Fruit fly (Drosophila melanogaster): ENCODE data around the gene Tom.

The Tom gene

DNA sequence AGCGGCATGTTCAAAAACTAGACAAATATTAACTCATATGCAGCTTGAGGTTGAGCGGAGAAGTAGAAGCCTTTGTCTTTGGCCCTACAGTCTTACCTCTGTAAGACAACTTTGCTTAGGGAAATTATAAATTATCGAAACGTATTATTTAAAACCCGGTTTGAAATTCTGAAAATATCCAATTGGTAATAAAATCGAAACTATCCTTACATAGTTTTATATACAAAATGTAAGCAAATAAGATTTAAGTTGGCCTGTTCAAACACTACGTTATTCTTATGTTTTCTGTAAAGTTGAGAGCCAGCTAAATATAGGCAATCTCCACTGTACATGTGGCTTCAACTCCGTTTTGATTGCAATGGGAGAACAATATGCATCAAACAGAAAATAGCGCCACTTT lies 44.2 kb downstream of the Tom start (continued):
- TF ChIP-seq pdm3 (GFP tag; optimal IDR thresholded peaks at IDR 0.05) (peak; percentile 39), Smox (GFP tag; optimal IDR thresholded peaks at IDR 0.05) (no peak), Eip75B (GFP tag; optimal IDR thresholded peaks at IDR 0.05) (peak; percentile 13), cyc (GFP tag; optimal IDR thresholded peaks at IDR 0.05) (peak; percentile 2), CG3032 (tag; optimal IDR thresholded peaks at IDR 0.05) (peak; percentile 64), CG11762 (GFP tag; optimal IDR thresholded peaks at IDR 0.05; ENCODE audit: insufficient read depth) (peak; percentile 30), fd85E (GFP tag; optimal IDR thresholded peaks at IDR 0.05) (no peak), lz (GFP tag; optimal IDR thresholded peaks at IDR 0.05) (peak; percentile 15), salr (GFP tag; optimal IDR thresholded peaks at IDR 0.05) (peak in 1 of 2 experiments; percentile 31), Sox15 (GFP tag; optimal IDR thresholded peaks at IDR 0.05) (no peak), CG15336 (GFP tag; IDR thresholded peaks at IDR 0.05) (peak; percentile 26; the same call in 1 of the 2 replicates), CG6163 (GFP tag; IDR thresholded peaks at IDR 0.05) (no peak), Ets21C (GFP tag; optimal IDR thresholded peaks at IDR 0.05) (no peak), CG8119 (GFP tag; IDR thresholded peaks at IDR 0.05) (peak; percentile 52; the same call in 2 of the 3 replicates), eg (GFP tag; IDR thresholded peaks at IDR 0.05) (0 out of 3 replicates have a peak, but pooled peaks have one; percentile 28), acj6 (GFP tag; optimal IDR thresholded peaks at IDR 0.05) (peak; percentile 39)

DNA sequence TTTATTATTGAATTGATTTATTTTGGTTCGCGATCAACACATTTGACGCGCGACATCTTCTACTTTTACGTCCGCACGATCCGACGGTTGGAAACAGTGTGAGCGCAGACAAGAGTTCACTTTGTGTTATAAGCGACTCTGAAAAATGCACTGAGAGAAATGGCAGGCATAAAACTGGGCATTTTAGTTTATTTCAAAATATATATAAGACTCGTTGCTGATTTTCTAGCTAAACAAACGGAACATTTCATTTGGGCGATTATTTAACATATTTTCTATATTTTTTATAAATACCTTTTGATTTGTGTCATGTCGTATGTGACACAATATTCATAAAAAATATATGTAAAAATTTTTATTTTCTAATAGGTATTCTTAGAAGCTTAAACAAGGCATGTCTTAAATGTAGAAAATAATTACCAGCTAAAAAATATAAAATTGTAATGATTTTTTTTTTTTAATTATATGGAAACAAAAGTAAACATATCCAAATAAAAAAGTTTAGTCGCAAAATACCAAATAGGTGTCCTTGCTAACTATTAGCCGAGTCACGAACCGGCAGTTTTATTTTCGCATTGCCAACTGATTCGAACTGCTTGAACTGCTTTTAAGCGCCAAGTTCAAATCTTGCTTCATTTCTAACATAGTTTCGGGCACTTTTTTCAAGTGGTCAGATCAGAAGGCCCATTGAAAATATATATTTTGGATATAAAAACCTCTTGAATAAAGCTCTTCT lies 45.0 kb downstream of the Tom start, which contains the start of gene Reck:
Gene Reck, minus strand, starts transcription at position 106 of the 736 bp plus-strand sequence.
- TF ChIP-seq dsx (GFP tag; optimal IDR thresholded peaks at IDR 0.05; ENCODE audit: poor library complexity, severe bottlenecking) (peak; percentile 83), Sox102F (GFP tag; optimal IDR thresholded peaks at IDR 0.05) (peak; percentile 81), salr (GFP tag; optimal IDR thresholded peaks at IDR 0.05) (peak; percentile 67 to 82), CG11762 (GFP tag; optimal IDR thresholded peaks at IDR 0.05; ENCODE audit: insufficient read depth) (peak; percentile 84), CG1621 (tag; optimal IDR thresholded peaks at IDR 0.05) (peak; percentile 78), achi (GFP tag; optimal IDR thresholded peaks at IDR 0.05) (peak; percentile 91), CG4318 (GFP tag; optimal IDR thresholded peaks at IDR 0.05) (peak; percentile 77), CG6276 (GFP tag; optimal IDR thresholded peaks at IDR 0.05) (peak; percentile 92), svp (GFP tag) (peak; percentile 92), Eip78C (GFP tag) (peak; percentile 98), CG6854 (GFP tag; optimal IDR thresholded peaks at IDR 0.05) (no peak), Ets96B (tag; optimal IDR thresholded peaks at IDR 0.05) (peak; percentile 85), Hr4 (GFP tag; optimal IDR thresholded peaks at IDR 0.05) (peak; percentile 94), acj6 (GFP tag; optimal IDR thresholded peaks at IDR 0.05) (peak; percentile 91), Hr39 (GFP tag; optimal IDR thresholded peaks at IDR 0.05) (peak; percentile 57), Met (GFP tag; optimal IDR thresholded peaks at IDR 0.05) (peak; percentile 85), CG3032 (tag; optimal IDR thresholded peaks at IDR 0.05) (peak; percentile 83), Blimp-1 (GFP tag; optimal IDR thresholded peaks at IDR 0.05) (peak; percentile 35), CG6163 (GFP tag; IDR thresholded peaks at IDR 0.05) (peak; percentile 95), CG9139 (GFP tag; optimal IDR thresholded peaks at IDR 0.05) (peak; percentile 78), CG8632 (GFP tag; optimal IDR thresholded peaks at IDR 0.05) (peak; percentile 83), esn (GFP tag; optimal IDR thresholded peaks at IDR 0.05) (peak; percentile 87), OdsH (GFP tag; optimal IDR thresholded peaks at IDR 0.05) (peak; percentile 93), dac (GFP tag; optimal IDR thresholded peaks at IDR 0.05) (peak; percentile 70), CG10669 (GFP tag; optimal IDR thresholded peaks at IDR 0.05) (peak; percentile 87), Lpt (GFP tag; optimal IDR thresholded peaks at IDR 0.05) (peak; percentile 89), ss (GFP tag; optimal IDR thresholded peaks at IDR 0.05) (peak; percentile 82 to 83), fd85E (GFP tag; optimal IDR thresholded peaks at IDR 0.05) (peak; percentile 58), Hr38 (GFP tag; optimal IDR thresholded peaks at IDR 0.05) (no peak), CG15336 (GFP tag; IDR thresholded peaks at IDR 0.05) (peak; percentile 96), CG6792 (GFP tag; optimal IDR thresholded peaks at IDR 0.05) (peak; percentile 74), pdm3 (GFP tag; optimal IDR thresholded peaks at IDR 0.05) (peak; percentile 85), CG16779 (tag; optimal IDR thresholded peaks at IDR 0.05) (peak; percentile 85), CG6808 (GFP tag; optimal IDR thresholded peaks at IDR 0.05) (peak; percentile 82), CG8119 (GFP tag; IDR thresholded peaks at IDR 0.05) (peak; percentile 96), Sox14 (GFP tag; optimal IDR thresholded peaks at IDR 0.05) (peak; percentile 79), CG7368 (GFP tag; optimal IDR thresholded peaks at IDR 0.05) (peak; percentile 85), fkh (GFP tag; optimal IDR thresholded peaks at IDR 0.05) (peak; percentile 3), CG11902 (GFP tag; optimal IDR thresholded peaks at IDR 0.05) (peak; percentile 41), eg (GFP tag; IDR thresholded peaks at IDR 0.05) (peak; percentile 97), CG10631 (GFP tag; optimal IDR thresholded peaks at IDR 0.05) (peak; percentile 88)

Data from whole organism, prepupa.